Worm (Caenorhabditis elegans) whole organism, L4 larva: ENCODE data around the gene aak-2.

Experiments
- F26F4.8 ChIP-seq: fragments of 200-800 bp; sonication (Bioruptor generic); conservative IDR thresholded peaks from 2 replicates; pipeline ENCODE4 v1.3.6; 2022; ENCODE audit warnings: missing genetic modification characterization, missing compliant biosample characterization
- aly-2 ChIP-seq: sonication (generic microtip); optimal IDR thresholded peaks from 2 replicates; lab custom pipeline; 2018; ENCODE audit warnings: missing biosample characterization, missing genetic modification characterization
- ceh-82 ChIP-seq: sonication (generic microtip); optimal IDR thresholded peaks from 2 replicates; lab custom pipeline; 2017; ENCODE audit warnings: missing biosample characterization, missing genetic modification characterization
- lin-13 ChIP-seq: fragments of 150-350 bp; optimal IDR thresholded peaks from 2 replicates; lab custom pipeline; 2014; ENCODE audit warnings: missing biosample characterization, missing genetic modification reagents, missing genetic modification characterization
- lin-15B ChIP-seq: fragments of 150-350 bp; sonication (generic microtip); optimal IDR thresholded peaks from 3 replicates; lab custom pipeline; 2014; ENCODE audit warnings: missing biosample characterization, missing genetic modification characterization
- mdl-1 ChIP-seq, 2 experiments: fragments of 150-350 bp in 1 of 2; sonication (generic microtip) in 1 of 2; optimal IDR thresholded peaks; 2 replicates each; lab custom pipeline; 2014 to 2017; ENCODE audit warnings: missing biosample characterization in 2 of 2, missing genetic modification characterization in 2 of 2
- mep-1 ChIP-seq: fragments of 150-350 bp; sonication (generic microtip); optimal IDR thresholded peaks from 3 replicates; lab custom pipeline; 2014; ENCODE audit warnings: missing biosample characterization, missing genetic modification characterization
- mxl-3 ChIP-seq: fragments of 200-800 bp; sonication (Bioruptor generic); optimal IDR thresholded peaks from 2 replicates; lab custom pipeline; 2018; ENCODE audit warnings: mild to moderate bottlenecking, missing genetic modification characterization, missing compliant biosample characterization
- nhr-77 ChIP-seq: fragments of 150-350 bp; optimal IDR thresholded peaks from 2 replicates; lab custom pipeline; 2014; ENCODE audit warnings: missing biosample characterization, missing genetic modification characterization
- unc-130 ChIP-seq: sonication (generic microtip); optimal IDR thresholded peaks from 2 replicates; lab custom pipeline; 2016; ENCODE audit warnings: missing genetic modification reagents, missing genetic modification characterization, missing compliant biosample characterization
- zag-1 ChIP-seq: fragments of 150-350 bp; optimal IDR thresholded peaks from 2 replicates; lab custom pipeline; 2014; ENCODE audit warnings: missing biosample characterization, missing genetic modification characterization

ce11 chrX:16818271-16818670 lies 22.4 kb downstream of the aak-2 start:
- TF ChIP-seq mxl-3 (GFP tag; lab: Kevin White, UChicago) (no peak), nhr-77 (no peak), ceh-82 (tag; lab: Kevin White, UChicago) (no peak), aly-2 (tag; lab: Kevin White, UChicago) (no peak), lin-15B (tag; lab: Kevin White, UChicago) (no peak), F26F4.8 (GFP tag; lab: Robert Waterston, UW) (no peak), zag-1 (tag; lab: Kevin White, UChicago) (no peak), mdl-1 (tag; optimal IDR thresholded peaks at IDR 0.05; lab: Kevin White, UChicago) (no peak), mep-1 (tag; lab: Kevin White, UChicago) (no peak), lin-13 (GFP tag; lab: Kevin White, UChicago) (no peak), unc-130 (GFP tag; lab: Kevin White, UChicago) (no peak)
